Worm (Caenorhabditis elegans) whole organism, L3 larva: ENCODE measurements around the gene C01G12.3.

Experiments
- ama-1 ChIP-seq: fragments of 150-350 bp; optimal IDR thresholded peaks from 2 replicates; lab custom pipeline; 2018
- elt-1 ChIP-seq: fragments of 150-350 bp; optimal IDR thresholded peaks from 2 replicates; lab custom pipeline; 2014; ENCODE audit warnings: missing biosample characterization, missing genetic modification characterization
- elt-2 ChIP-seq: sonication (generic microtip); optimal IDR thresholded peaks from 2 replicates; lab custom pipeline; 2016; ENCODE audit warnings: missing genetic modification reagents, mild to moderate bottlenecking, missing genetic modification characterization, missing compliant biosample characterization
- elt-3 ChIP-seq, 3 experiments: fragments of 150-350 bp in 1 of 3; sonication (generic microtip) in 2 of 3; optimal IDR thresholded peaks; 2 replicates in 2 of 3; 4 replicates in 1 of 3; lab custom pipeline; 2014 to 2017; ENCODE audit warnings: missing biosample characterization in 3 of 3, missing genetic modification characterization in 3 of 3
- fkh-10 ChIP-seq: sonication (generic microtip); optimal IDR thresholded peaks from 2 replicates; lab custom pipeline; 2017; ENCODE audit warnings: missing biosample characterization, missing genetic modification reagents, missing genetic modification characterization
- lin-15B ChIP-seq: fragments of 150-350 bp; optimal IDR thresholded peaks from 2 replicates; lab custom pipeline; 2014; ENCODE audit warnings: missing biosample characterization, missing genetic modification characterization
- nhr-11 ChIP-seq: fragments of 150-350 bp; optimal IDR thresholded peaks from 2 replicates; lab custom pipeline; 2014; ENCODE audit warnings: missing biosample characterization, missing genetic modification characterization
- nhr-77 ChIP-seq: fragments of 150-350 bp; optimal IDR thresholded peaks from 2 replicates; lab custom pipeline; 2014; ENCODE audit warnings: missing biosample characterization, missing genetic modification characterization
- pha-4 ChIP-seq: fragments of 150-350 bp; optimal IDR thresholded peaks from 2 replicates; lab custom pipeline; 2014; ENCODE audit warnings: missing biosample characterization, missing genetic modification reagents, missing genetic modification characterization
- pqm-1 ChIP-seq: fragments of 150-350 bp; optimal IDR thresholded peaks from 2 replicates; lab custom pipeline; 2017; ENCODE audit warnings: missing biosample characterization, missing genetic modification characterization, inconsistent platforms
- unc-62 ChIP-seq: fragments of 150-350 bp; sonication (generic microtip); optimal IDR thresholded peaks from 4 replicates; lab custom pipeline; 2014; ENCODE audit warnings: missing biosample characterization, missing genetic modification reagents, missing genetic modification characterization
- ztf-4 ChIP-seq: fragments of 150-350 bp; optimal IDR thresholded peaks from 2 replicates; lab custom pipeline; 2014; ENCODE audit warnings: missing biosample characterization, missing genetic modification characterization

ce11 chrII:14548691-14549090 is 33.4 kb downstream of the C01G12.3 start, which contains the start of gene gcy-29:
- no peak for TF ChIP-seq nhr-11 (tag; lab: Kevin White, UChicago)
- no peak for TF ChIP-seq pha-4 (tag; lab: Kevin White, UChicago)
- TF ChIP-seq elt-1: no peak
- no peak for TF ChIP-seq ztf-4 (tag; lab: Kevin White, UChicago)
- no peak for TF ChIP-seq ama-1 (lab: Kevin White, UChicago)
- no peak for TF ChIP-seq fkh-10 (GFP tag; lab: Kevin White, UChicago)
- no peak for TF ChIP-seq nhr-77 (tag; lab: Kevin White, UChicago)
- TF ChIP-seq pqm-1: no peak
- TF ChIP-seq unc-62 (GFP tag; lab: Kevin White, UChicago): no peak
- TF ChIP-seq elt-3 (tag; optimal IDR thresholded peaks at IDR 0.05; lab: Kevin White, UChicago): no peak
- no peak for TF ChIP-seq lin-15B (tag; lab: Kevin White, UChicago)
- TF ChIP-seq elt-2 (tag; lab: Kevin White, UChicago): no peak
